Worm (Caenorhabditis elegans): ENCODE data around the gene odr-8.

- TF ChIP-seq zag-1 (tag; optimal IDR thresholded peaks at IDR 0.05) (no peak), pqm-1 (tag; optimal IDR thresholded peaks at IDR 0.05) (no peak), unc-62 (GFP tag; optimal IDR thresholded peaks at IDR 0.05) (no peak), F16B12.6 (tag; optimal IDR thresholded peaks at IDR 0.05) (no peak), nhr-11 (tag; optimal IDR thresholded peaks at IDR 0.05) (no peak), nhr-76 (tag; optimal IDR thresholded peaks at IDR 0.05) (no peak), snpc-4 (tag; optimal IDR thresholded peaks at IDR 0.05) (no peak), ces-1 (GFP tag; optimal IDR thresholded peaks at IDR 0.05) (no peak), lsy-2 (tag; optimal IDR thresholded peaks at IDR 0.05) (no peak), egl-27 (tag; optimal IDR thresholded peaks at IDR 0.05) (no peak)
Measured at ce11 chrIV:6547397-6547796, 35.1 kb downstream of the odr-8 start.
